Worm (Caenorhabditis elegans): ENCODE results near the gene dre-1.

- TF ChIP-seq dao-5 (tag; optimal IDR thresholded peaks at IDR 0.05) = no peak
- TF ChIP-seq him-1 (tag; optimal IDR thresholded peaks at IDR 0.05) = no peak
- no peak for TF ChIP-seq W03F9.2 (tag; optimal IDR thresholded peaks at IDR 0.05)
Measured at ce11 chrV:6508703-6509102, 37.6 kb downstream of the dre-1 start, which contains the start of gene ubh-3.
